Worm (Caenorhabditis elegans) whole organism, L1 larva: Measurements from ENCODE around the gene C09E7.11.

Experiments used
- lir-3 ChIP-seq: sonication (generic microtip); optimal IDR thresholded peaks from 2 replicates; lab custom pipeline; 2016; ENCODE audit warnings: mild to moderate bottlenecking, missing genetic modification characterization, moderate library complexity, missing compliant biosample characterization; ENCODE audit not compliant: poor library complexity
- zag-1 ChIP-seq: fragments of 150-350 bp; optimal IDR thresholded peaks from 2 replicates; lab custom pipeline; 2014; ENCODE audit warnings: missing biosample characterization, missing genetic modification characterization

DNA sequence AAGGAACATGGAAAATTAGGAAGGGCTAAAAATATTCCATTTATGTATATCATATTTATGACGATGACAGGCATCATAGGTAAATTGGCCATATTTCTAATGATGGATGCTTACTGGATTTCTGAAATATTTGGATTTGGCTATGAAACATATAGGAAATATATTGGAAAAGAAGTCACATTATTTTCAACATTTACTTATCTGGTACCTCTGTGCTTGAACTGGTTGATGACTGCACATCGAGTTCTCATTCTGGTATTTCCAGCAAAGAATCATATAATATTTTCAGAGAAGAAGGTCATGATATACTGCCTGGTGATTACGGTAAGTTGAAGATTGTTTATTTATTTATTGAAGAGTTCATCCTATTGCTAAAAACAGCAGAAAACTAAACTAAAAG, 1.4 kb downstream of the C09E7.11 start, which contains the start of gene srxa-5:
- TF ChIP-seq zag-1 (tag; lab: Kevin White, UChicago) (no peak), lir-3 (tag; lab: Kevin White, UChicago) (no peak)
